Worm (Caenorhabditis elegans): ENCODE measurements around the gene C05E4.15.

The C05E4.15 gene

DNA sequence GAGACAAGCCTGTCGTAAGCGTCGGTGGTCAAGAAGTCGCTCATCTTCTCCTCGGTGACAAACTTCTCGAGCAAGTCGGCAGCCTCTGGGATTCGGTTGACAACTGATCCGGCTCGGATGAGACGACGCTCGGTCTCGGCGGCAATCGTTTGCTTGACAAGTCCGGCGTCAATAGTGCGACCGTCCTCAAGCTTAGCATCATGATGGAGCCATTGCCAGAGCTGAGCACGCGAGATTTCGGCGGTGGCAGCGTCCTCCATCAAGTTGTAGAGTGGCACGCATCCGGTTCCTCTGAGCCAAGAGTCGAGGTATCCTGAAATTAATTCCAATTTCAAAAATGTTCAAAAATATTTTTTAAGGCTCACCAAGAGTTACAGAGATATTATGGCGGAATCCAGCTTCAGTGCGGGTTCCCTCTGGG lies 36.7 kb downstream of the C05E4.15 start (continued):
- TF ChIP-seq F10E7.11 (tag; optimal IDR thresholded peaks at IDR 0.05) (no peak), let-526 (GFP tag; IDR thresholded peaks at IDR 0.05) (no peak), dpff-1 (tag; optimal IDR thresholded peaks at IDR 0.05) (no peak), ztf-25 (GFP tag; IDR thresholded peaks at IDR 0.05) (no peak), hsf-1 (GFP tag; IDR thresholded peaks at IDR 0.05) (no peak; the same call in 1 of the 2 replicates), rec-8 (tag; optimal IDR thresholded peaks at IDR 0.05) (no peak), nhr-80 (tag; optimal IDR thresholded peaks at IDR 0.05) (no peak), ceh-79 (tag; optimal IDR thresholded peaks at IDR 0.05) (no peak), hmg-1.2 (GFP tag; IDR thresholded peaks at IDR 0.05) (no peak), mcd-1 (GFP tag; IDR thresholded peaks at IDR 0.05) (no peak), F39B2.1 (GFP tag; IDR thresholded peaks at IDR 0.05) (no peak), efl-1 (GFP tag; optimal IDR thresholded peaks at IDR 0.05) (no peak), ztf-22 (GFP tag; optimal IDR thresholded peaks at IDR 0.05) (no peak), bed-1 (GFP tag; IDR thresholded peaks at IDR 0.05) (no peak), hlh-26 (GFP tag; conservative IDR thresholded peaks at IDR 0.05) (no peak), lir-1 (GFP tag; conservative IDR thresholded peaks at IDR 0.05) (no peak), tbp1 (GFP tag; optimal IDR thresholded peaks at IDR 0.05) (no peak), bed-2 (GFP tag; IDR thresholded peaks at IDR 0.05) (no peak), him-1 (tag; optimal IDR thresholded peaks at IDR 0.05) (no peak), mxl-1 (tag; optimal IDR thresholded peaks at IDR 0.05) (no peak)

ce11 chrV:723895-724352 lies 37.2 kb downstream of the C05E4.15 start, which contains the start of gene fbxb-72:
fbxb-72 (minus strand) TSS chrV:723952.
- TF ChIP-seq nfya-1 (tag; optimal IDR thresholded peaks at IDR 0.05; ENCODE audit: borderline replicate concordance, insufficient read depth) (no peak), ets-4 (GFP tag; optimal IDR thresholded peaks at IDR 0.05) (no peak), lsy-27 (tag; optimal IDR thresholded peaks at IDR 0.05; ENCODE audit: borderline replicate concordance, insufficient read depth) (no peak), ztf-28 (GFP tag; IDR thresholded peaks at IDR 0.05) (no peak), ztf-6 (GFP tag; IDR thresholded peaks at IDR 0.05) (no peak), F39B2.1 (GFP tag; IDR thresholded peaks at IDR 0.05) (no peak), madf-3 (GFP tag; IDR thresholded peaks at IDR 0.05) (0 out of 2 replicates have a peak, but pooled peaks have one; percentile 9), hlh-12 (tag; optimal IDR thresholded peaks at IDR 0.05) (no peak), F33H1.4 (GFP tag; IDR thresholded peaks at IDR 0.05) (no peak), aptf-3 (GFP tag; IDR thresholded peaks at IDR 0.05) (no peak), Y56A3A.18 (GFP tag; IDR thresholded peaks at IDR 0.05) (peak; percentile 81; the same call in 1 of the 2 replicates), F57A8.1 (GFP tag; optimal IDR thresholded peaks at IDR 0.05) (peak; percentile 41), let-607 (tag; optimal IDR thresholded peaks at IDR 0.05) (no peak), F37B4.10 (GFP tag; IDR thresholded peaks at IDR 0.05) (no peak), B0019.2 (GFP tag; conservative IDR thresholded peaks at IDR 0.05) (no peak), ceh-100 (GFP tag; IDR thresholded peaks at IDR 0.05) (no peak), somi-1 (GFP tag; optimal IDR thresholded peaks at IDR 0.05) (peak; percentile 73), sea-2 (GFP tag; IDR thresholded peaks at IDR 0.05) (0 out of 2 replicates have a peak, but pooled peaks have one; percentile 9), cebp-2 (GFP tag; IDR thresholded peaks at IDR 0.05) (no peak), ceh-27 (GFP tag; optimal IDR thresholded peaks at IDR 0.05) (peak; percentile 22), unc-130 (GFP tag; optimal IDR thresholded peaks at IDR 0.05) (no peak), ztf-3 (GFP tag; optimal IDR thresholded peaks at IDR 0.05) (no peak), pbrm-1 (GFP tag; IDR thresholded peaks at IDR 0.05) (peak; percentile 52), D2030.7 (GFP tag; IDR thresholded peaks at IDR 0.05) (no peak), ama-1 (optimal IDR thresholded peaks at IDR 0.05) (peak; percentile 96), ama-1 (GFP tag; optimal IDR thresholded peaks at IDR 0.05) (no peak), attf-6 (GFP tag; IDR thresholded peaks at IDR 0.05) (no peak), mes-4 (tag; optimal IDR thresholded peaks at IDR 0.05) (no peak), ccch-3 (GFP tag; optimal IDR thresholded peaks at IDR 0.05) (no peak), B0035.1 (tag; optimal IDR thresholded peaks at IDR 0.05) (peak; percentile 71)

Data from whole organism, young adult.